Worm (Caenorhabditis elegans): Measurements from ENCODE around the gene acr-14.

Gene acr-14

DNA sequence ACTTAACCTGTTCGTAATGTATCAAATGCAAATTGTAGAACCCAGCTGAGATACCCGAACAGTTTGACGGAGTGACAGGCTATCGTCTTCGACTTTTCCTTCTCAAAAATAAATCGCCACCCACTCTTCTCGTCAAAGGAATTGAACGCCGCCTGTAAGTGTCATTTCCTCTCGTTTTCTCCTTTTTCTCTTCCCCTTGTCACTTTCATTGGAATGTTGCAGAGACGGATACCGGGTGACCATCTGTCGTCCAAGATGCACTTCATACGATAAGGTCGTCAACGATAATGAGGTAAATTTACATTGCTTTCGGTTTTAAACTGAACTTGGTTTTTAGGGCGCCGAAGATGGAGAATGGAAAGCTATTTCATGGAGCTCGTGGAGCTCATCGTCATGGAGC lies 22.8 kb upstream of the acr-14 start:
- TF ChIP-seq B0261.1 (tag; optimal IDR thresholded peaks at IDR 0.05) (no peak), nfya-1 (tag; optimal IDR thresholded peaks at IDR 0.05; ENCODE audit: borderline replicate concordance, insufficient read depth) (no peak), nhr-120 (GFP tag; IDR thresholded peaks at IDR 0.05) (no peak), cebp-1 (GFP tag; IDR thresholded peaks at IDR 0.05) (no peak), cebp-1 (tag; optimal IDR thresholded peaks at IDR 0.05) (no peak), F52B5.7 (tag; optimal IDR thresholded peaks at IDR 0.05) (no peak), ZK185.1 (tag; optimal IDR thresholded peaks at IDR 0.05; ENCODE audit: poor library complexity, severe bottlenecking) (no peak), madf-6 (GFP tag; IDR thresholded peaks at IDR 0.05) (no peak), ztf-3 (GFP tag; optimal IDR thresholded peaks at IDR 0.05) (no peak), ceh-79 (tag; optimal IDR thresholded peaks at IDR 0.05) (no peak), madf-3 (GFP tag; IDR thresholded peaks at IDR 0.05) (no peak), ccch-3 (GFP tag; optimal IDR thresholded peaks at IDR 0.05) (no peak)

DNA sequence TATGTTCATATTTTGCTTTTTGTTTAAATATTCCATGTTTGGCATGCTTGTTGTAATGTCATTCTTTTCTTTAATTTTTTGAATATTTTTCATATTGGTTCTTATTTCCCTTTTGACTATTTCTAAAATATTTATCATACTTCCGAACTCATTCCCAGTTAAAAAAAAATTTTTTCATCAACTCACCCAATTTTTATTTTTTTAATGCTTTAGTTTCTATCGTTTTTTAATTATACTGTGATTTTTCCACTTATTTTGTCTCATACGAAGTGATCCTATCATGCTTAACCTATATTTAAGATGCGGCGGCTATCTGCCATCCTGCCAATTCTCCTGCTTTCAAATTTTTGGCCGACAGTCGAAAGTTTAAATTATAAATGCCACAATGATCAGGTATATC lies 21.5 kb upstream of the acr-14 start, which contains the start of gene qua-1:
Gene qua-1 (plus strand): TSS at position 301 of the 400 bp plus-strand sequence.
- TF ChIP-seq sea-2 (GFP tag; IDR thresholded peaks at IDR 0.05) (no peak), lin-26 (GFP tag; IDR thresholded peaks at IDR 0.05) (no peak), cebp-1 (GFP tag; IDR thresholded peaks at IDR 0.05) (no peak), cebp-1 (tag; optimal IDR thresholded peaks at IDR 0.05) (no peak)

DNA sequence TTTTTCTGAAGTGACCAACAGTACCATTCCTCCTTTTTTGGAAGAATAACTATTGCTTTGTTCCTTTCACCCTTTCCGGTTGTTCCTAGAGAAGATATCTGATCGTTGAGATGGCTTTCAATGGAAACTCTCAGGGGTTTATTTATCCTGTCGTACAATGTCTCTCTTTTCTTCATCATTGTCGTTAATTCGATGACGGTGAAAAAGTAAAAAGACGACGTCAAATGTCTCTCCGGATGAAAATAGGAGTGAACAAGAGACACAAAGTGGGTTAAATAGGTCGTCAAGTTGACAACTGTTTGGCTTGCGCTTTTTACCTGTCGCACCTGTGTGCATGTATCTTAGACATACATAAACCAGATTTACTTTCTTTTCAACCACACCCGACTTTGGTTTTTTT lies 16.9 kb upstream of the acr-14 start:
- TF ChIP-seq mes-4 (tag; optimal IDR thresholded peaks at IDR 0.05) (no peak), Y79H2A.3 (GFP tag; conservative IDR thresholded peaks at IDR 0.05) (no peak), gei-17 (GFP tag; optimal IDR thresholded peaks at IDR 0.05) (no peak), Y53G8AR.9 (GFP tag; conservative IDR thresholded peaks at IDR 0.05) (no peak), C17E4.6 (GFP tag; IDR thresholded peaks at IDR 0.05) (no peak)

DNA sequence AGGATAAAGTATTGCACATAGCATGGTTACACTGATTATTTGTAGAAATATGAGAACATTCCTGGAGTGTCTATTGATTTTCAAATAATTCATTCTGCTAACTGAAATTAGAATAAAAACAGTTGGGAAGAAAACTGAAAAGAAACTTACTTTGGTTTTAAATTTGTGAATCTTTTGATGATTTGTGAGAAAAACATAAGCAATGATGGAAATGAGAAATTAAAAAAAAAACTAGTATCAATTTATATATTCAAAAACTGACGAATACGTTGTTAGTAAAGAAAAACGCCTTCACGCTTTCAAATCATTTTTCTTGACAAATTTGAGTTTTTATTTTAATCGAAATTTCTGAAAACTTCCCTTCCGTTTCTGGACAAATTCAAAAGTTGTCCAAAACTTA lies 16.1 kb upstream of the acr-14 start, which contains the start of gene T05C12.9:
Gene T05C12.9 (minus strand): TSS at position 101 of the 400 bp plus-strand sequence.
- TF ChIP-seq unc-130 (GFP tag; optimal IDR thresholded peaks at IDR 0.05) = no peak
- TF ChIP-seq ztf-22 (GFP tag; optimal IDR thresholded peaks at IDR 0.05) = no peak
- no peak for TF ChIP-seq madf-3 (GFP tag; IDR thresholded peaks at IDR 0.05)
- no peak for TF ChIP-seq tbp1 (GFP tag; optimal IDR thresholded peaks at IDR 0.05)

DNA sequence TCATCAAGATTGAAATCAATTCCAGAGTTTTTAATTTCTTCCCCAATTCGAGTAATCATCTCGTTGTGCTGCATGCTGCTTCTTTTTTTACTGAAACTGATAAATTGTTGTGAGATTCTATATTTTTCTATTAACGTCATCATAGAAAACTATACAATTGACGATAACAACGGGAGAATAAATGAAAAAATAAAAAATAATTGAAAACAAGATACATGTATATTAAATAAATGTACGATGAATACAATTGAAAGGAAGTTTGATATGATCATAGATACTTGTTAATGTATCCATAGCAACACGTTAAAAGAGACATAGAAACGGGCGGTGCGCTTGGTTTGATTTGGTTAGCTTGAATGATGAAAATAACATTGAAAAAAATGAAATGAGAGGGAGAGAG lies 13.5 kb upstream of the acr-14 start, which contains the start of gene T05C12.8:
Gene T05C12.8 (minus strand): TSS at position 101 of the 400 bp plus-strand sequence.
- TF ChIP-seq unc-62 (GFP tag; optimal IDR thresholded peaks at IDR 0.05) (no peak), madf-8 (GFP tag; conservative IDR thresholded peaks at IDR 0.05) (no peak), B0019.2 (GFP tag; conservative IDR thresholded peaks at IDR 0.05) (no peak), C06A6.2 (GFP tag; conservative IDR thresholded peaks at IDR 0.05) (no peak), ZK185.1 (tag; optimal IDR thresholded peaks at IDR 0.05; ENCODE audit: poor library complexity, severe bottlenecking) (no peak)

DNA sequence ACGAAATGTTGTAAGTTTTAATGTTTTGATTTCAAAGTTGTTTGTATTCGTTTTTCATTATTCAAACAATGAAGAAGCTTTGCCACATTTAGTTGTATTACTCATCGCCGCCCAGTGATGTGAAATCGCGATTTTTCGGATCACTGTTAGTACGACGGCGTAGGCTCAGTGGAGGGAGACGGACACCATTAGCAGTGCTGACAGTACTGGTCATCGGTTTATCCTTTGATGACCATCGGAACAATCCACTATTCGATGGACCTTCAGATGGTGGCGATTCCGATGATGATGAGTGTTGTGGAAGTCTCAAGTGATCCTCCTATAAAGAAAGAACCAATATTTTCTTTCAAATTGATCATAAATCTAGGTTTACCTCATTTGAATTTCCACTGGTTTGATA lies 10.5 kb upstream of the acr-14 start:
- TF ChIP-seq nhr-80 (tag; optimal IDR thresholded peaks at IDR 0.05) = no peak
- no peak for TF ChIP-seq ztf-18 (tag; optimal IDR thresholded peaks at IDR 0.05)
- TF ChIP-seq egl-44 (GFP tag; IDR thresholded peaks at IDR 0.05) = no peak
- TF ChIP-seq mes-4 (tag; optimal IDR thresholded peaks at IDR 0.05) = peak; percentile 21
- TF ChIP-seq dpl-1 (GFP tag; optimal IDR thresholded peaks at IDR 0.05) = no peak
- no peak for TF ChIP-seq efl-1 (GFP tag; optimal IDR thresholded peaks at IDR 0.05)
- TF ChIP-seq D2030.7 (GFP tag; IDR thresholded peaks at IDR 0.05) = no peak
- no peak for TF ChIP-seq repo-1 (tag; optimal IDR thresholded peaks at IDR 0.05)
- no peak for TF ChIP-seq ceh-40 (GFP tag; IDR thresholded peaks at IDR 0.05)
- TF ChIP-seq lin-54 (GFP tag; optimal IDR thresholded peaks at IDR 0.05) = no peak
- no peak for TF ChIP-seq hlh-12 (tag; optimal IDR thresholded peaks at IDR 0.05)
- TF ChIP-seq F49E8.2 (tag; optimal IDR thresholded peaks at IDR 0.05; ENCODE audit: insufficient read depth) = peak; percentile 21
- peak; percentile 74 for TF ChIP-seq athp-1 (tag; optimal IDR thresholded peaks at IDR 0.05)
- TF ChIP-seq egrh-3 (GFP tag; IDR thresholded peaks at IDR 0.05) = no peak
- no peak for TF ChIP-seq F10E7.11 (tag; optimal IDR thresholded peaks at IDR 0.05)
- no peak for TF ChIP-seq ceh-91 (GFP tag; IDR thresholded peaks at IDR 0.05)
- no peak for TF ChIP-seq nhr-179 (tag; optimal IDR thresholded peaks at IDR 0.05)

All from whole organism, young adult.